Worm (Caenorhabditis elegans): Measurements from ENCODE around the gene hlh-12.

Gene hlh-12

ce11 chrIV:8432709-8433108 is 46.5 kb downstream of the hlh-12 start, which contains the start of the genes T26A8.4 and pdtf-1 (continued):
- TF ChIP-seq Y53F4B.3 (GFP tag; IDR thresholded peaks at IDR 0.05) (no peak), cebp-1 (GFP tag; IDR thresholded peaks at IDR 0.05) (peak; percentile 72; the same call in 1 of the 2 replicates), cebp-1 (tag; optimal IDR thresholded peaks at IDR 0.05) (peak; percentile 78), zfh-2 (GFP tag; conservative IDR thresholded peaks at IDR 0.05) (no peak), egl-44 (GFP tag; IDR thresholded peaks at IDR 0.05) (peak; percentile 80), F37B4.10 (GFP tag; IDR thresholded peaks at IDR 0.05) (no peak), ztf-6 (GFP tag; IDR thresholded peaks at IDR 0.05) (0 out of 2 replicates have a peak, but pooled peaks have one; percentile 28), unc-62 (GFP tag; optimal IDR thresholded peaks at IDR 0.05) (peak; percentile 73), Y56A3A.18 (GFP tag; IDR thresholded peaks at IDR 0.05) (0 out of 2 replicates have a peak, but pooled peaks have one; percentile 62), hrde-1 (tag; optimal IDR thresholded peaks at IDR 0.05; ENCODE audit: borderline replicate concordance) (no peak), ztf-18 (tag; optimal IDR thresholded peaks at IDR 0.05) (peak; percentile 17), akir-1 (GFP tag; optimal IDR thresholded peaks at IDR 0.05) (no peak), B0261.1 (tag; optimal IDR thresholded peaks at IDR 0.05) (no peak), hmg-1.2 (GFP tag; IDR thresholded peaks at IDR 0.05) (peak; percentile 91), ccch-3 (GFP tag; optimal IDR thresholded peaks at IDR 0.05) (no peak), nhr-80 (tag; optimal IDR thresholded peaks at IDR 0.05) (peak; percentile 12), C17E4.6 (GFP tag; IDR thresholded peaks at IDR 0.05) (peak; percentile 79), B0336.3 (GFP tag; IDR thresholded peaks at IDR 0.05) (peak; percentile 65; the same call in 1 of the 2 replicates), hsf-1 (GFP tag; IDR thresholded peaks at IDR 0.05) (peak; percentile 70), egl-18 (GFP tag; IDR thresholded peaks at IDR 0.05) (no peak), zim-3 (tag; optimal IDR thresholded peaks at IDR 0.05) (peak; percentile 9), snpc-4 (GFP tag; optimal IDR thresholded peaks at IDR 0.05) (peak; percentile 60), snpc-4 (tag; optimal IDR thresholded peaks at IDR 0.05) (peak; percentile 81 to 93 (median 88)), snpc-1.3 (tag; optimal IDR thresholded peaks at IDR 0.05; ENCODE audit: insufficient read depth) (peak; percentile 83), tlf-1 (GFP tag; optimal IDR thresholded peaks at IDR 0.05) (peak; percentile 93), D2030.7 (GFP tag; IDR thresholded peaks at IDR 0.05) (peak; percentile 88), ztf-26 (tag; optimal IDR thresholded peaks at IDR 0.05) (peak; percentile 20), F10E7.11 (tag; optimal IDR thresholded peaks at IDR 0.05) (no peak), F33H1.4 (GFP tag; IDR thresholded peaks at IDR 0.05) (peak; percentile 97), attf-6 (GFP tag; IDR thresholded peaks at IDR 0.05) (no peak; the same call in 1 of the 2 replicates), lin-40 (tag; optimal IDR thresholded peaks at IDR 0.05) (peak; percentile 80), C06A6.2 (GFP tag; conservative IDR thresholded peaks at IDR 0.05) (peak; percentile 83), snpc-3.4 (tag; optimal IDR thresholded peaks at IDR 0.05) (peak; percentile 46), attf-5 (GFP tag; optimal IDR thresholded peaks at IDR 0.05) (peak; percentile 72), ztf-3 (GFP tag; optimal IDR thresholded peaks at IDR 0.05) (no peak), lin-26 (GFP tag; IDR thresholded peaks at IDR 0.05) (0 out of 2 replicates have a peak, but pooled peaks have one; percentile 34), lir-1 (GFP tag; conservative IDR thresholded peaks at IDR 0.05) (peak; percentile 86), ceh-79 (tag; optimal IDR thresholded peaks at IDR 0.05) (no peak), mes-4 (tag; optimal IDR thresholded peaks at IDR 0.05) (no peak), Y67H2A.10 (GFP tag; conservative IDR thresholded peaks at IDR 0.05) (peak; percentile 88; the same call in 1 of the 2 replicates), ets-4 (GFP tag; optimal IDR thresholded peaks at IDR 0.05) (no peak), ama-1 (optimal IDR thresholded peaks at IDR 0.05) (peak; percentile 68), ama-1 (GFP tag; optimal IDR thresholded peaks at IDR 0.05) (no peak), T26A5.8 (tag; optimal IDR thresholded peaks at IDR 0.05) (no peak), lin-54 (GFP tag; optimal IDR thresholded peaks at IDR 0.05) (peak; percentile 83), somi-1 (GFP tag; optimal IDR thresholded peaks at IDR 0.05) (peak; percentile 58), let-607 (tag; optimal IDR thresholded peaks at IDR 0.05) (peak; percentile 87 to 88), attf-3 (GFP tag; conservative IDR thresholded peaks at IDR 0.05) (peak; percentile 77), nfyb-1 (GFP tag; IDR thresholded peaks at IDR 0.05) (peak; percentile 96)

Measured in whole organism, young adult.